Worm (Caenorhabditis elegans) whole organism, midembryonic: ENCODE results near the gene C07A4.3.

Source experiments
- T22C8.4 ChIP-seq: fragments of 200-800 bp; sonication (Bioruptor generic); IDR thresholded peaks from 2 replicates; pipeline ENCODE4 v1.3.6; 2022; ENCODE audit warnings: missing genetic modification characterization, missing compliant biosample characterization
- cog-1 ChIP-seq: sonication (generic microtip); optimal IDR thresholded peaks from 2 replicates; lab custom pipeline; 2016; ENCODE audit warnings: missing genetic modification characterization, missing compliant biosample characterization
- flt-1 ChIP-seq: fragments of 200-800 bp; sonication (Bioruptor generic); IDR thresholded peaks from 2 replicates; pipeline ENCODE4 v1.3.6; 2022; ENCODE audit warnings: missing genetic modification characterization, missing compliant biosample characterization
- klf-2 ChIP-seq: fragments of 200-800 bp; sonication (Bioruptor generic); conservative IDR thresholded peaks from 2 replicates; pipeline ENCODE4 v1.3.6; 2022; ENCODE audit warnings: missing genetic modification reagents, missing genetic modification characterization, missing compliant biosample characterization
- med-1 ChIP-seq: sonication (generic microtip); optimal IDR thresholded peaks from 2 replicates; lab custom pipeline; 2017; ENCODE audit warnings: missing genetic modification characterization, mild to moderate bottlenecking, missing compliant biosample characterization, antibody characterized with exemption, missing genetic modification reagents; ENCODE audit not compliant: insufficient read depth
- ref-1 ChIP-seq: fragments of 200-800 bp; sonication (Bioruptor generic); conservative IDR thresholded peaks from 2 replicates; pipeline ENCODE4 v1.3.6; 2022; ENCODE audit warnings: missing genetic modification reagents, missing genetic modification characterization, missing compliant biosample characterization
- tab-1 ChIP-seq: fragments of 200-800 bp; sonication (Bioruptor generic); IDR thresholded peaks from 2 replicates; pipeline ENCODE4 v1.3.6; 2022; ENCODE audit warnings: missing genetic modification characterization, missing compliant biosample characterization
- ztf-23 ChIP-seq: fragments of 200-800 bp; sonication (Bioruptor generic); IDR thresholded peaks from 2 replicates; pipeline ENCODE4 v1.3.6; 2022; ENCODE audit warnings: missing genetic modification reagents, missing genetic modification characterization, missing compliant biosample characterization
- ztf-29 ChIP-seq: fragments of 200-800 bp; sonication (Bioruptor generic); IDR thresholded peaks from 2 replicates; pipeline ENCODE4 v1.3.6; 2022; ENCODE audit warnings: missing genetic modification reagents, missing genetic modification characterization, missing compliant biosample characterization

DNA sequence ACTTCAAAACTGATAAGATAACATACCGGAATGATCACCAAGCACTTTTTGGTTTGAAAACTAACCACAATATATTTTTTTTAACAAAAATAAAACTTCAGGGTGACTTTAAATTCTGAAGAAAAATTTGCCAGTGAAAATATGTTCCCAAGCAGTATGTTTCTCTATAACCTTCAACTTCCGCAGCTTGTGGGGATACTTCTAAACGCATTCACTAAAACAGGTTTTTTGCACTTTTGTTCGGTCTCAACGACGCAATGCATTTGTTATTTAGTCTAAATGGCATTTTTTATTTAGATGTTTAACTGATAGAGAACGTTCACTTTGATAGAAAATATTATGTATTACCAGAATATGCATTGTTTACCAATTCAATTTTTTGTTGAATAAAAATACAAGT, 14.5 kb downstream of the C07A4.3 start:
- TF ChIP-seq flt-1 (GFP tag; lab: Robert Waterston, UW) (no peak), T22C8.4 (GFP tag; lab: Robert Waterston, UW) (no peak), ztf-23 (GFP tag; lab: Robert Waterston, UW) (no peak), tab-1 (GFP tag; lab: Robert Waterston, UW) (no peak), ztf-29 (no peak), med-1 (GFP tag; lab: Kevin White, UChicago) (no peak), cog-1 (tag; lab: Kevin White, UChicago) (no peak), klf-2 (GFP tag; lab: Robert Waterston, UW) (no peak), ref-1 (GFP tag; lab: Robert Waterston, UW) (no peak)
